Fruit fly (Drosophila melanogaster): Measurements from ENCODE around the gene Cpr67Fa1.

Cpr67Fa1 gene

DNA sequence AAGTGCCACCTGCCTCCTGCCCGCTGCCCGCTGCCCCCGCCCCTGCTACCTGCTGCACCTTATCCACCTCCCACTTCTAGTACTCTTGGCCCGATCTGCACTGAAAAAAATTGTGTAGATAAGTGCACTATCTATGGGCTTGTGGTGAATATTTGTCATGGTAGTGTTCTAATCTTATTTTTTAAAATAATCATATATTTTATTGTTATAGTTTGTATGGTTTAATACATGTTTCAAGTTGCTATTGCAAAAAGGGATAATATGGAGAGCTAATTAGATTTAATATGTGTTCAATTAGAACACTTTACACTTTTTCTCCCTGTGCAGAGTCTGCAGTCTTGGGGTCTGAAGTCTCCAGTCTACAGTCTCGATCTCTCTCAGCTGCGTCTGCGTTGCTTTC, 41.6 kb downstream of the Cpr67Fa1 start:
- no peak for TF ChIP-seq CG1620 (GFP tag; optimal IDR thresholded peaks at IDR 0.05)
- no peak for TF ChIP-seq Clk (GFP tag; optimal IDR thresholded peaks at IDR 0.05)
- TF ChIP-seq Mnt (GFP tag; optimal IDR thresholded peaks at IDR 0.05), result no peak
- TF ChIP-seq CG14711 (tag; optimal IDR thresholded peaks at IDR 0.05), result no peak
- no peak for TF ChIP-seq cic (GFP tag; optimal IDR thresholded peaks at IDR 0.05)

DNA sequence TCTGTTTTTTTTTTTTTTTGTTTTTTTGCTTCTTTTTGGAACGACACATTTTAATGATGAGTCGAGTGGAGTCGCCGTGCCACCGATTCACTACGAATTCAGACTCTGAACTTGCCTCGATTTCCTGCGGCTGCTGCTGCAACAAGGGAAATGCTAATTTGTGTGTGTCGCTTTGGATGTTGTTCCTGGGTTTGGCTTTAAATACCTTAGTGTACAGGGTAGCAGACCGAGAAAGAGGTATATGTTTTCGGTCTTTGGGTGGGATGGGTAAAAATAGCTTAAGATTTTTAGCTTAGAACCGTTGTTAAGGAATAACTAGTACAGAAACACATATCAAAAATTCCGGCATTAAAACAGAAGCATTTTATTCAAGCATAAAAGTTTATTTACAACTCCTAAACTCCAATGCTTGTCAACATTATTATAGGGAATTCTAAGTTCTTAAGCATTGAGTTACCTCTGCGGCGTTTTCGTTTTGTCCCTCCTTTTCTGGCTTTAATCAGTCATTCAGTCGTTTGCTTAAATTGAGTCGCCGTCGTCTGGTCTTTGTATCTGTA, 45.3 kb downstream of the Cpr67Fa1 start:
- TF ChIP-seq cic (GFP tag; optimal IDR thresholded peaks at IDR 0.05) (no peak), CG11617 (GFP tag; optimal IDR thresholded peaks at IDR 0.05) (no peak), tj (GFP tag; optimal IDR thresholded peaks at IDR 0.05) (no peak), Crg-1 (GFP tag; optimal IDR thresholded peaks at IDR 0.05) (no peak), Hr96 (GFP tag; optimal IDR thresholded peaks at IDR 0.05) (no peak), Mnt (GFP tag; optimal IDR thresholded peaks at IDR 0.05) (no peak), CG14711 (tag; optimal IDR thresholded peaks at IDR 0.05) (no peak), CG5204 (GFP tag; optimal IDR thresholded peaks at IDR 0.05) (no peak)

DNA sequence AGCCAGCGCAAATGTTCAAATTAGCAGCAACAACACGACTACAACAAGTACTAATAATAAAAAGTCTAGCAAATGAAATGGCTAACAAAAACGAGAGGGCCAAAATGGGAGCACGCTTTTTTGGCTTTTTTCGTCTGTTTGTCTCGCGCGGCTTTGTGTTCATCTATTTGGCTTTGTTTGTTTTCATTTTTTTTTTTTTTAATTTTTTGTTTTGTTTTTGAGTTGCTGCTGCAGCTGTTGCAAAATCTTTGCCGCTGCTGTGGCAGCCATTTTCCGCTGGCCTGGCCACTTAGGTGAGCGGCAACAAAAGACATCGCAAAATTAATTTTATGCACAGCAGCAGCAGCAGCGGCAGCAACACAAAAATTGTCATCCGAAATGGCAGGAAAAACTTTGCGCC, 48.3 kb downstream of the Cpr67Fa1 start:
- TF ChIP-seq CG11617 (GFP tag; optimal IDR thresholded peaks at IDR 0.05), result no peak
- no peak for TF ChIP-seq tj (GFP tag; optimal IDR thresholded peaks at IDR 0.05)
- TF ChIP-seq CG14711 (tag; optimal IDR thresholded peaks at IDR 0.05), result no peak
- TF ChIP-seq cic (GFP tag; optimal IDR thresholded peaks at IDR 0.05), result no peak
- TF ChIP-seq CG7045 (GFP tag; optimal IDR thresholded peaks at IDR 0.05), result no peak
